Worm (Caenorhabditis elegans): ENCODE data around the gene C15H11.1.

The C15H11.1 gene

ce11 chrV:14368272-14369052 is 25.1 kb upstream of the C15H11.1 start:
- no peak for TF ChIP-seq C38D4.7 (GFP tag; optimal IDR thresholded peaks at IDR 0.05)
- TF ChIP-seq unc-3 (GFP tag; conservative IDR thresholded peaks at IDR 0.05), result no peak
- TF ChIP-seq unc-3 (tag; optimal IDR thresholded peaks at IDR 0.05), result no peak
- no peak for TF ChIP-seq ceh-19 (GFP tag; optimal IDR thresholded peaks at IDR 0.05)
- TF ChIP-seq ceh-24 (tag; optimal IDR thresholded peaks at IDR 0.05), result no peak
- no peak for TF ChIP-seq syd-9 (tag; optimal IDR thresholded peaks at IDR 0.05)
- TF ChIP-seq hlh-6 (tag; optimal IDR thresholded peaks at IDR 0.05), result no peak
- no peak for TF ChIP-seq ceh-18 (tag; optimal IDR thresholded peaks at IDR 0.05)
- TF ChIP-seq lin-11 (tag; optimal IDR thresholded peaks at IDR 0.05), result no peak

- no peak for TF ChIP-seq ets-4 (tag; optimal IDR thresholded peaks at IDR 0.05)
- no peak for TF ChIP-seq pat-9 (tag; optimal IDR thresholded peaks at IDR 0.05)
- no peak for TF ChIP-seq fkh-10 (GFP tag; optimal IDR thresholded peaks at IDR 0.05)
- no peak for TF ChIP-seq unc-3 (GFP tag; conservative IDR thresholded peaks at IDR 0.05)
- no peak for TF ChIP-seq unc-3 (tag; optimal IDR thresholded peaks at IDR 0.05)
- TF ChIP-seq ceh-22 (tag; optimal IDR thresholded peaks at IDR 0.05), result no peak
Measured at ce11 chrV:14369412-14369811, 24.2 kb upstream of the C15H11.1 start.

ce11 chrV:14372774-14373173 is 20.8 kb upstream of the C15H11.1 start, which contains the start of gene unc-39:
Gene unc-39, plus strand, starts transcription at chrV:14373074.
- no peak for TF ChIP-seq unc-42 (tag; optimal IDR thresholded peaks at IDR 0.05)
- TF ChIP-seq ahr-1 (tag; optimal IDR thresholded peaks at IDR 0.05), result no peak
- no peak for TF ChIP-seq nhr-11 (tag; optimal IDR thresholded peaks at IDR 0.05)
- no peak for TF ChIP-seq fax-1 (tag; optimal IDR thresholded peaks at IDR 0.05)
- no peak for TF ChIP-seq ceh-45 (GFP tag; IDR thresholded peaks at IDR 0.05)

ce11 chrV:14378052-14378451 is 15.6 kb upstream of the C15H11.1 start:
- no peak for TF ChIP-seq ceh-34 (tag; optimal IDR thresholded peaks at IDR 0.05)
- no peak for TF ChIP-seq ttx-3 (tag; optimal IDR thresholded peaks at IDR 0.05)
- TF ChIP-seq rnt-1 (tag; optimal IDR thresholded peaks at IDR 0.05), result no peak
- TF ChIP-seq K09A11.1 (tag; optimal IDR thresholded peaks at IDR 0.05; ENCODE audit: insufficient read depth), result no peak
- no peak for TF ChIP-seq ahr-1 (tag; optimal IDR thresholded peaks at IDR 0.05)
- TF ChIP-seq pag-3 (tag; optimal IDR thresholded peaks at IDR 0.05; ENCODE audit: borderline replicate concordance), result no peak
- TF ChIP-seq hlh-15 (tag; optimal IDR thresholded peaks at IDR 0.05), result no peak
- no peak for TF ChIP-seq ceh-48 (tag; optimal IDR thresholded peaks at IDR 0.05)
- no peak for TF ChIP-seq nhr-11 (tag; optimal IDR thresholded peaks at IDR 0.05)
- TF ChIP-seq ceh-22 (tag; optimal IDR thresholded peaks at IDR 0.05), result no peak
- no peak for TF ChIP-seq sdc-2 (tag; optimal IDR thresholded peaks at IDR 0.05)
- TF ChIP-seq mec-3 (tag; optimal IDR thresholded peaks at IDR 0.05; ENCODE audit: borderline replicate concordance), result no peak
- TF ChIP-seq unc-86 (tag; optimal IDR thresholded peaks at IDR 0.05), result no peak
- no peak for TF ChIP-seq unc-42 (tag; optimal IDR thresholded peaks at IDR 0.05)
- TF ChIP-seq hlh-6 (tag; optimal IDR thresholded peaks at IDR 0.05), result no peak
- no peak for TF ChIP-seq npax-4 (tag; optimal IDR thresholded peaks at IDR 0.05)
- TF ChIP-seq hlh-30 (tag; optimal IDR thresholded peaks at IDR 0.05; ENCODE audit: insufficient read depth), result no peak
- no peak for TF ChIP-seq T23F11.4 (GFP tag; optimal IDR thresholded peaks at IDR 0.05)

- TF ChIP-seq elt-2 (tag; optimal IDR thresholded peaks at IDR 0.05) (no peak), nhr-11 (tag; optimal IDR thresholded peaks at IDR 0.05) (no peak), ceh-34 (tag; optimal IDR thresholded peaks at IDR 0.05) (no peak), lin-11 (tag; optimal IDR thresholded peaks at IDR 0.05) (no peak), pha-2 (tag; optimal IDR thresholded peaks at IDR 0.05) (no peak), sdc-2 (tag; optimal IDR thresholded peaks at IDR 0.05) (no peak), mec-3 (tag; optimal IDR thresholded peaks at IDR 0.05; ENCODE audit: borderline replicate concordance) (no peak), C08G9.2 (tag; optimal IDR thresholded peaks at IDR 0.05) (no peak), che-1 (tag; optimal IDR thresholded peaks at IDR 0.05) (no peak), syd-9 (tag; optimal IDR thresholded peaks at IDR 0.05) (no peak), C38D4.7 (GFP tag; optimal IDR thresholded peaks at IDR 0.05) (no peak), unc-55 (GFP tag; optimal IDR thresholded peaks at IDR 0.05) (no peak), ceh-45 (GFP tag; IDR thresholded peaks at IDR 0.05) (no peak), hlh-13 (GFP tag; optimal IDR thresholded peaks at IDR 0.05) (no peak), fkh-10 (GFP tag; optimal IDR thresholded peaks at IDR 0.05) (no peak), ceh-30 (tag; optimal IDR thresholded peaks at IDR 0.05) (no peak), K02D7.2 (tag; optimal IDR thresholded peaks at IDR 0.05) (no peak)
Measured at ce11 chrV:14378986-14379385, 14.6 kb upstream of the C15H11.1 start, which contains the start of gene npr-43. Gene npr-43, minus strand, starts transcription at chrV:14379086.
